Worm (Caenorhabditis elegans) whole organism, L4 larva: Measurements from ENCODE around the gene mrps-17.

Source experiments
- D1046.2 ChIP-seq: fragments of 200-800 bp; sonication (Bioruptor generic); IDR thresholded peaks from 2 replicates; pipeline ENCODE4 v1.3.6; 2022; ENCODE audit warnings: missing genetic modification characterization, missing compliant biosample characterization
- F37D6.2 ChIP-seq: sonication (generic microtip); optimal IDR thresholded peaks from 2 replicates; lab custom pipeline; 2016; ENCODE audit warnings: mild to moderate bottlenecking, missing genetic modification characterization, missing compliant biosample characterization
- F44E2.7 ChIP-seq: fragments of 200-800 bp; sonication (Bioruptor generic); IDR thresholded peaks from 2 replicates; pipeline ENCODE4 v2.1.2; 2022; ENCODE audit warnings: missing genetic modification characterization, missing compliant biosample characterization
- T26A8.4 ChIP-seq: fragments of 200-800 bp; sonication (Bioruptor generic); IDR thresholded peaks from 2 replicates; pipeline ENCODE4 v1.3.6; 2022; ENCODE audit warnings: missing genetic modification characterization, missing compliant biosample characterization
- aha-1 ChIP-seq: fragments of 150-350 bp; peaks from one replicate; lab custom pipeline; 2014; ENCODE audit warnings: missing biosample characterization, missing genetic modification characterization
- arid-1 ChIP-seq: fragments of 200-800 bp; sonication (Bioruptor generic); conservative IDR thresholded peaks from 2 replicates; pipeline ENCODE4 v1.3.6; 2022; ENCODE audit warnings: missing genetic modification reagents, missing genetic modification characterization, missing compliant biosample characterization
- ceh-28 ChIP-seq: fragments of 150-350 bp; optimal IDR thresholded peaks from 2 replicates; lab custom pipeline; 2014; ENCODE audit warnings: missing biosample characterization, missing genetic modification reagents, missing genetic modification characterization
- ceh-32 ChIP-seq: sonication (generic microtip); optimal IDR thresholded peaks from 2 replicates; lab custom pipeline; 2016; ENCODE audit warnings: mild to moderate bottlenecking, missing genetic modification characterization, missing compliant biosample characterization; ENCODE audit not compliant: poor library complexity
- ceh-44 ChIP-seq: fragments of 200-800 bp; sonication (Bioruptor generic); IDR thresholded peaks from 2 replicates; pipeline ENCODE4 v1.3.6; 2022; ENCODE audit warnings: missing genetic modification reagents, missing genetic modification characterization, missing compliant biosample characterization
- ceh-82 ChIP-seq: sonication (generic microtip); optimal IDR thresholded peaks from 2 replicates; lab custom pipeline; 2017; ENCODE audit warnings: missing biosample characterization, missing genetic modification characterization
- ces-1 ChIP-seq: fragments of 150-350 bp; sonication (generic microtip); optimal IDR thresholded peaks from 4 replicates; lab custom pipeline; 2014; ENCODE audit warnings: missing biosample characterization, missing genetic modification reagents, missing genetic modification characterization
- daf-16 ChIP-seq, 3 experiments: sonication (generic microtip); optimal IDR thresholded peaks; 2 replicates each; lab custom pipeline; 2016 to 2017; ENCODE audit warnings: missing genetic modification characterization in 3 of 3, missing genetic modification reagents in 3 of 3, mild to moderate bottlenecking in 2 of 3, missing compliant biosample characterization in 2 of 3, missing biosample characterization in 1 of 3, moderate library complexity in 1 of 3
- daf-19 ChIP-seq: fragments of 200-800 bp; sonication (Bioruptor generic); conservative IDR thresholded peaks from 2 replicates; pipeline ENCODE4 v1.3.6; 2022; ENCODE audit warnings: missing genetic modification characterization, missing compliant biosample characterization
- dmd-9 ChIP-seq: fragments of 200-800 bp; sonication (Bioruptor generic); IDR thresholded peaks from 2 replicates; pipeline ENCODE4 v1.3.6; 2022; ENCODE audit warnings: missing genetic modification reagents, missing genetic modification characterization, missing compliant biosample characterization
- dpl-1 ChIP-seq: fragments of 150-350 bp; optimal IDR thresholded peaks from 2 replicates; lab custom pipeline; 2014; ENCODE audit warnings: missing biosample characterization, missing genetic modification reagents, missing genetic modification characterization
- duxl-1 ChIP-seq: sonication (generic microtip); optimal IDR thresholded peaks from 2 replicates; lab custom pipeline; 2016; ENCODE audit warnings: mild to moderate bottlenecking, missing genetic modification characterization, moderate library complexity, missing compliant biosample characterization; ENCODE audit not compliant: poor library complexity
- dve-1 ChIP-seq: sonication (generic microtip); optimal IDR thresholded peaks from 2 replicates; lab custom pipeline; 2017; ENCODE audit warnings: antibody characterized with exemption, mild to moderate bottlenecking, missing genetic modification characterization, missing compliant biosample characterization; ENCODE audit not compliant: insufficient read depth
- egl-27 ChIP-seq: sonication (generic microtip); optimal IDR thresholded peaks from 3 replicates; lab custom pipeline; 2017; ENCODE audit warnings: missing biosample characterization, missing genetic modification reagents, missing genetic modification characterization
- fkh-10 ChIP-seq: fragments of 150-350 bp; optimal IDR thresholded peaks from 2 replicates; lab custom pipeline; 2014; ENCODE audit warnings: missing biosample characterization, missing genetic modification reagents, missing genetic modification characterization
- gei-8 ChIP-seq: fragments of 200-800 bp; sonication (Bioruptor generic); optimal IDR thresholded peaks from 2 replicates; lab custom pipeline; 2018; ENCODE audit warnings: mild to moderate bottlenecking, missing genetic modification characterization, missing compliant biosample characterization
- hif-1 ChIP-seq, 2 experiments: sonication (generic microtip); optimal IDR thresholded peaks; 2 replicates each; lab custom pipeline; 2016 to 2017; ENCODE audit warnings: missing compliant biosample characterization in 2 of 2, missing genetic modification characterization in 2 of 2, missing genetic modification reagents in 2 of 2, missing genotype in 2 of 2, mild to moderate bottlenecking in 1 of 2
- hmg-1.1 ChIP-seq: fragments of 200-800 bp; sonication (Bioruptor generic); IDR thresholded peaks from 2 replicates; pipeline ENCODE4 v1.3.6; 2022; ENCODE audit warnings: missing genetic modification reagents, missing genetic modification characterization, missing compliant biosample characterization
- jun-1 ChIP-seq: fragments of 150-350 bp; optimal IDR thresholded peaks from 2 replicates; lab custom pipeline; 2014; ENCODE audit warnings: missing biosample characterization, missing genetic modification reagents, missing genetic modification characterization
- lim-7 ChIP-seq: fragments of 200-800 bp; sonication (Bioruptor generic); IDR thresholded peaks from 2 replicates; pipeline ENCODE4 v1.3.6; 2022; ENCODE audit warnings: missing genetic modification characterization, missing compliant biosample characterization
- lin-15B ChIP-seq: fragments of 150-350 bp; sonication (generic microtip); optimal IDR thresholded peaks from 3 replicates; lab custom pipeline; 2014; ENCODE audit warnings: missing biosample characterization, missing genetic modification characterization
- lin-39 ChIP-seq: fragments of 150-350 bp; optimal IDR thresholded peaks from 2 replicates; lab custom pipeline; 2014; ENCODE audit warnings: missing biosample characterization, missing genetic modification reagents, missing genetic modification characterization
- lsy-2 ChIP-seq, 2 experiments: fragments of 150-350 bp in 1 of 2; sonication (generic microtip) in 1 of 2; optimal IDR thresholded peaks; 2 replicates each; lab custom pipeline; 2014 to 2017; ENCODE audit warnings: missing biosample characterization in 2 of 2, missing genetic modification characterization in 2 of 2
- madf-5 ChIP-seq, 2 experiments: fragments of 200-800 bp; sonication (Bioruptor generic); IDR thresholded peaks; 2 replicates each; pipeline ENCODE4 v1.3.6; 2022; ENCODE audit warnings: missing compliant biosample characterization in 2 of 2, missing genetic modification characterization in 2 of 2
- madf-9 ChIP-seq: fragments of 200-800 bp; sonication (Bioruptor generic); conservative IDR thresholded peaks from 2 replicates; pipeline ENCODE4 v1.3.6; 2022; ENCODE audit warnings: missing genetic modification reagents, missing genetic modification characterization, missing compliant biosample characterization
- mdl-1 ChIP-seq, 2 experiments: fragments of 150-350 bp in 1 of 2; sonication (generic microtip) in 1 of 2; optimal IDR thresholded peaks; 2 replicates each; lab custom pipeline; 2014 to 2017; ENCODE audit warnings: missing biosample characterization in 2 of 2, missing genetic modification characterization in 2 of 2
- mxl-2 ChIP-seq: fragments of 200-800 bp; sonication (Bioruptor generic); conservative IDR thresholded peaks from 2 replicates; pipeline ENCODE4 v1.3.6; 2022; ENCODE audit warnings: missing genetic modification reagents, missing genetic modification characterization, missing compliant biosample characterization
- nhr-237 ChIP-seq: sonication (generic microtip); optimal IDR thresholded peaks from 2 replicates; lab custom pipeline; 2017; ENCODE audit warnings: missing biosample characterization, missing genetic modification characterization
- nhr-41 ChIP-seq: fragments of 200-800 bp; sonication (Bioruptor generic); IDR thresholded peaks from 2 replicates; pipeline ENCODE4 v1.3.6; 2022; ENCODE audit warnings: missing genetic modification reagents, missing genetic modification characterization, missing compliant biosample characterization
- nhr-48 ChIP-seq: sonication (generic microtip); optimal IDR thresholded peaks from 2 replicates; lab custom pipeline; 2016; ENCODE audit warnings: mild to moderate bottlenecking, missing genetic modification characterization, missing compliant biosample characterization
- nhr-77 ChIP-seq: fragments of 150-350 bp; optimal IDR thresholded peaks from 2 replicates; lab custom pipeline; 2014; ENCODE audit warnings: missing biosample characterization, missing genetic modification characterization
- pha-4 ChIP-seq, 2 experiments: fragments of 150-350 bp in 1 of 2; fragments of 200-800 bp in 1 of 2; sonication (Bioruptor generic) in 1 of 2; IDR thresholded peaks in 1 of 2; optimal IDR thresholded peaks in 1 of 2; 2 replicates each; pipeline versions ENCODE4 v1.3.6 to Lab custom; 2014 to 2022; ENCODE audit warnings: missing genetic modification characterization in 2 of 2, missing genetic modification reagents in 2 of 2, missing biosample characterization in 1 of 2, missing compliant biosample characterization in 1 of 2
- rbr-2 ChIP-seq: sonication (generic microtip); optimal IDR thresholded peaks from 2 replicates; lab custom pipeline; 2016; ENCODE audit warnings: missing genotype, missing genetic modification characterization, missing compliant biosample characterization
- saeg-2 ChIP-seq: fragments of 200-800 bp; sonication (Bioruptor generic); IDR thresholded peaks from 2 replicates; pipeline ENCODE4 v1.3.6; 2022; ENCODE audit warnings: missing genetic modification reagents, missing genetic modification characterization, missing compliant biosample characterization
- sdz-12 ChIP-seq: fragments of 200-800 bp; sonication (Bioruptor generic); optimal IDR thresholded peaks from 2 replicates; lab custom pipeline; 2018; ENCODE audit warnings: mild to moderate bottlenecking, missing genetic modification characterization, missing compliant biosample characterization
- set-16 ChIP-seq: fragments of 200-800 bp; sonication (Bioruptor generic); IDR thresholded peaks from 2 replicates; pipeline ENCODE4 v1.3.6; 2022; ENCODE audit warnings: missing genetic modification reagents, missing genetic modification characterization, missing compliant biosample characterization
- skn-1 ChIP-seq: fragments of 150-350 bp; optimal IDR thresholded peaks from 2 replicates; lab custom pipeline; 2014; ENCODE audit warnings: missing biosample characterization, missing genetic modification characterization
- spr-1 ChIP-seq: sonication (generic microtip); optimal IDR thresholded peaks from 2 replicates; lab custom pipeline; 2016; ENCODE audit warnings: mild to moderate bottlenecking, missing genetic modification characterization, missing compliant biosample characterization
- spr-3 ChIP-seq: fragments of 200-800 bp; sonication (Bioruptor generic); optimal IDR thresholded peaks from 2 replicates; lab custom pipeline; 2018; ENCODE audit warnings: mild to moderate bottlenecking, missing genetic modification characterization, missing compliant biosample characterization
- unc-130 ChIP-seq: sonication (generic microtip); optimal IDR thresholded peaks from 2 replicates; lab custom pipeline; 2016; ENCODE audit warnings: missing genetic modification reagents, missing genetic modification characterization, missing compliant biosample characterization
- unc-62 ChIP-seq, 3 experiments: fragments of 150-350 bp in 1 of 3; sonication (generic microtip); optimal IDR thresholded peaks in 2 of 3; peaks in 1 of 3; 1 replicate in 1 of 3; 2 replicates in 2 of 3; lab custom pipeline; 2014 to 2017; ENCODE audit warnings: missing biosample characterization in 3 of 3, missing genetic modification characterization in 3 of 3, missing genetic modification reagents in 3 of 3, missing genotype in 1 of 3
- zag-1 ChIP-seq: fragments of 150-350 bp; optimal IDR thresholded peaks from 2 replicates; lab custom pipeline; 2014; ENCODE audit warnings: missing biosample characterization, missing genetic modification characterization
- zfp-2 ChIP-seq: sonication (generic microtip); optimal IDR thresholded peaks from 2 replicates; lab custom pipeline; 2016; ENCODE audit warnings: mild to moderate bottlenecking, missing genetic modification characterization, missing compliant biosample characterization
- zip-11 ChIP-seq: fragments of 200-800 bp; sonication (Bioruptor generic); IDR thresholded peaks from 2 replicates; pipeline ENCODE4 v1.3.6; 2022; ENCODE audit warnings: missing genetic modification characterization, missing compliant biosample characterization
- ztf-11 ChIP-seq: fragments of 150-350 bp; optimal IDR thresholded peaks from 2 replicates; lab custom pipeline; 2014; ENCODE audit warnings: missing biosample characterization, missing genetic modification characterization
- ztf-7 ChIP-seq: fragments of 150-350 bp; optimal IDR thresholded peaks from 2 replicates; lab custom pipeline; 2014; ENCODE audit warnings: missing biosample characterization, missing genetic modification characterization

The mrps-17 gene

DNA sequence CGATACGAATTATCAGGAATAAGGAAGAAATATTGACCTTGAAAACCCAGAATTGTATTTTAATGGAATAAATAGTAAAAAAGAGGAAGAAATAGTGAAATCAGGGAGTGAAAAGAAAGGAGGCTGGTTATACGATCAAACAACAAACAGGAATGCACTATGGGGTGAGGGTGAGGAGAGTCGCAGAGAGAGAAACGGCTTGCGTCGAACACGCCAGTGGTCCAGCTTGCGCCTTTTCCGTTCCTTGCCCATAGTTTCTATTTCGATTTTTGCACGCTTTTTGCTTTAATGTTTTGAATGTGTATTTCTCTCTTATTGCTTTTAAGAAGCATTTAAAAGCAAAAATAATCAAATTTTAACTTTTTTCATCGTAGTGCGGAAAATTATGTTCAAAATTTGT, 22.1 kb upstream of the mrps-17 start (continued):
- TF ChIP-seq daf-16 (GFP tag; optimal IDR thresholded peaks at IDR 0.05; lab: Kevin White, UChicago) (no peak), daf-16 (tag; optimal IDR thresholded peaks at IDR 0.05; lab: Kevin White, UChicago) (peak; percentile 67), jun-1 (tag; lab: Kevin White, UChicago) (peak; percentile 5), spr-3 (no peak), madf-9 (GFP tag; lab: Robert Waterston, UW) (0 out of 2 replicates have a peak, but pooled peaks have one; percentile 34), ztf-11 (no peak), T26A8.4 (peak; percentile 37; the same call in 1 of the 2 replicates), F37D6.2 (tag; lab: Kevin White, UChicago) (no peak), mxl-2 (no peak), rbr-2 (tag; lab: Kevin White, UChicago) (peak; percentile 87), zag-1 (no peak), ceh-28 (no peak), ces-1 (GFP tag; lab: Kevin White, UChicago) (no peak), dve-1 (peak; percentile 91), madf-5 (GFP tag; IDR thresholded peaks at IDR 0.05; lab: Robert Waterston, UW) (no peak), egl-27 (tag; lab: Kevin White, UChicago) (no peak), ceh-44 (GFP tag; lab: Robert Waterston, UW) (no peak), set-16 (peak; percentile 21; the same call in 1 of the 2 replicates), lin-39 (tag; lab: Kevin White, UChicago) (no peak), hmg-1.1 (peak; percentile 78), spr-1 (tag; lab: Kevin White, UChicago) (peak; percentile 80), hif-1 (tag; optimal IDR thresholded peaks at IDR 0.05; lab: Kevin White, UChicago) (peak in 1 of 2 experiments; percentile 88), pha-4 (GFP tag; IDR thresholded peaks at IDR 0.05; lab: Robert Waterston, UW) (peak; percentile 52; the same call in 1 of the 2 replicates), pha-4 (tag; optimal IDR thresholded peaks at IDR 0.05; lab: Kevin White, UChicago) (no peak), zfp-2 (tag; lab: Kevin White, UChicago) (no peak), gei-8 (GFP tag; lab: Kevin White, UChicago) (no peak), nhr-237 (tag; lab: Kevin White, UChicago) (no peak), lim-7 (GFP tag; lab: Robert Waterston, UW) (no peak), arid-1 (GFP tag; lab: Robert Waterston, UW) (peak; percentile 76; the same call in 1 of the 2 replicates), unc-130 (GFP tag; lab: Kevin White, UChicago) (peak; percentile 48), lsy-2 (tag; optimal IDR thresholded peaks at IDR 0.05; lab: Kevin White, UChicago) (peak; percentile 71 to 92), dpl-1 (GFP tag; lab: Kevin White, UChicago) (peak; percentile 81), nhr-77 (tag; lab: Kevin White, UChicago) (peak; percentile 72), nhr-41 (GFP tag; lab: Robert Waterston, UW) (no peak), daf-19 (GFP tag; lab: Robert Waterston, UW) (no peak), dmd-9 (GFP tag; lab: Robert Waterston, UW) (no peak), saeg-2 (GFP tag; lab: Robert Waterston, UW) (no peak), aha-1 (tag; lab: Kevin White, UChicago) (peak; percentile 98), D1046.2 (GFP tag; lab: Robert Waterston, UW) (no peak), ztf-7 (no peak), lin-15B (tag; lab: Kevin White, UChicago) (no peak), ceh-32 (tag; lab: Kevin White, UChicago) (no peak), nhr-48 (peak; percentile 34), fkh-10 (GFP tag; lab: Kevin White, UChicago) (peak; percentile 7), F44E2.7 (no peak), unc-62 (GFP tag; optimal IDR thresholded peaks at IDR 0.05 in 1 of 2; lab: Kevin White, UChicago) (peak in 1 of 2 experiments; percentile 65), unc-62 (tag; optimal IDR thresholded peaks at IDR 0.05; lab: Kevin White, UChicago) (no peak), duxl-1 (tag; lab: Kevin White, UChicago) (peak; percentile 51), mdl-1 (tag; optimal IDR thresholded peaks at IDR 0.05; lab: Kevin White, UChicago) (peak in 1 of 2 experiments; percentile 66), skn-1 (tag; lab: Kevin White, UChicago) (no peak), sdz-12 (GFP tag; lab: Kevin White, UChicago) (no peak), ceh-82 (tag; lab: Kevin White, UChicago) (no peak), zip-11 (no peak)
